Fruit fly (Drosophila melanogaster) whole organism: ENCODE results near the gene CG6688.

Source experiments
- CG8478 ChIP-seq: fragments of >200 bp; optimal IDR thresholded peaks from 2 replicates; lab custom pipeline; 2018; ENCODE audit warnings: inconsistent platforms
- Dll ChIP-seq: fragments of >200 bp; optimal IDR thresholded peaks from 2 replicates; lab custom pipeline; 2017
- pan ChIP-seq: fragments of >200 bp; optimal IDR thresholded peaks from 2 replicates; lab custom pipeline; 2017
- usp ChIP-seq: fragments of >200 bp; optimal IDR thresholded peaks from 2 replicates; lab custom pipeline; 2017; ENCODE audit warnings: missing biosample characterization, missing genetic modification characterization, mixed read lengths

DNA sequence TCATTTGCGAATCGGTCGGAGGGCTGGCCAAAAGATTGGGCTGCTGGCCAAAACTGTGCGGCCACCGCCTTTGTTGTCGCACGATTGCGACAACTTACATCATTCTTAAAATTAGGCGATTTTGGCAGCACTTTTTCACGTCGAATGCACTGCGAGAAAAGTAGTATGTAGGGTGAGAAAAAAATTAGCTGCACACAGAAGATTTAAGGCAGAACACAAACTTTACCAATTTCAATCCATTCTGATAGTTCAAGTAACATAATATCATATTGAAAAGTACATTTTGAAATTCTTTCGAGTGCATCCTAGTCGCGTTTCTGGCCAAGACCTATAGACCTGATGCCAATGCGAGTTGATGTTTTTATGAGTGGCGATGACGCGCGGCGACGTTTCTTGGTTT, 16.3 kb downstream of the CG6688 start:
- TF ChIP-seq usp (no peak), CG8478 (lab: Kevin White, UChicago) (no peak), Dll (no peak), pan (no peak)
